Worm (Caenorhabditis elegans) whole organism, midembryonic: Measurements from ENCODE around the gene tofu-7.

ENCODE experiments used
- T22C8.4 ChIP-seq: fragments of 200-800 bp; sonication (Bioruptor generic); IDR thresholded peaks from 2 replicates; pipeline ENCODE4 v1.3.6; 2022; ENCODE audit warnings: missing genetic modification characterization, missing compliant biosample characterization
- klf-2 ChIP-seq: fragments of 200-800 bp; sonication (Bioruptor generic); conservative IDR thresholded peaks from 2 replicates; pipeline ENCODE4 v1.3.6; 2022; ENCODE audit warnings: missing genetic modification reagents, missing genetic modification characterization, missing compliant biosample characterization
- ref-1 ChIP-seq: fragments of 200-800 bp; sonication (Bioruptor generic); conservative IDR thresholded peaks from 2 replicates; pipeline ENCODE4 v1.3.6; 2022; ENCODE audit warnings: missing genetic modification reagents, missing genetic modification characterization, missing compliant biosample characterization
- tab-1 ChIP-seq: fragments of 200-800 bp; sonication (Bioruptor generic); IDR thresholded peaks from 2 replicates; pipeline ENCODE4 v1.3.6; 2022; ENCODE audit warnings: missing genetic modification characterization, missing compliant biosample characterization
- ztf-29 ChIP-seq: fragments of 200-800 bp; sonication (Bioruptor generic); IDR thresholded peaks from 2 replicates; pipeline ENCODE4 v1.3.6; 2022; ENCODE audit warnings: missing genetic modification reagents, missing genetic modification characterization, missing compliant biosample characterization

DNA sequence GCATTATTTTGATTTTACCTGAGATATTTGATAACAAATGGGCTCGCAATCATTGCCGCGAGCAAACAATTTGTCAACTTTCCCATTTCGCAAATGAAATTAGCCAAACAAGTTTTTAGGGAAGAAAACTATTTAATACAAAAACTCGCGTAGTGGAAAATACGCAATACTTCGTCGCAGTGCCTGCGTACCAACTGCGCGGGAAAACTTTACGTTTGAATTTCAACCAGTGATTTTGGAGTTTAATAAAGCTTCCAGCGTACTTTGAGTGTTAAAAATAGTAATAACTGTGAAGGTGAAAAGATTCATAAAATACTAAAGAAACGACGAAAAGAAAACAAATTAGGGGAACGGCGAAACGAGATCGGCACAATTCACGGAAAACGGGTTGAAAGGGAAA lies at the start of gene tofu-7:
- TF ChIP-seq tab-1 (GFP tag; lab: Robert Waterston, UW) (no peak), ref-1 (no peak), ztf-29 (no peak), T22C8.4 (GFP tag; lab: Robert Waterston, UW) (no peak), klf-2 (no peak)
